Worm (Caenorhabditis elegans) whole organism, young adult: ENCODE data around the gene ZK418.5.

ENCODE experiments used
- K12H6.12 ChIP-seq: fragments of 200-800 bp; sonication (Bioruptor generic); optimal IDR thresholded peaks from 2 replicates; lab custom pipeline; 2018; ENCODE audit warnings: mild to moderate bottlenecking, missing genetic modification characterization, missing compliant biosample characterization
- Y67H2A.10 ChIP-seq: fragments of 200-800 bp; sonication (Bioruptor generic); conservative IDR thresholded peaks from 2 replicates; pipeline ENCODE4 v1.3.6; 2022; ENCODE audit warnings: missing genetic modification reagents, missing genetic modification characterization, missing compliant biosample characterization
- lin-40 ChIP-seq: sonication (generic microtip); optimal IDR thresholded peaks from 2 replicates; lab custom pipeline; 2016; ENCODE audit warnings: missing genetic modification characterization, mild to moderate bottlenecking, missing compliant biosample characterization, missing genotype, missing genetic modification reagents
- pbrm-1 ChIP-seq: fragments of 200-800 bp; sonication (Bioruptor generic); IDR thresholded peaks from 2 replicates; pipeline ENCODE4 v1.3.6; 2022; ENCODE audit warnings: missing genetic modification reagents, missing genetic modification characterization, missing compliant biosample characterization

- TF ChIP-seq Y67H2A.10 (GFP tag; lab: Robert Waterston, UW): no peak
- TF ChIP-seq pbrm-1 (GFP tag; lab: Robert Waterston, UW): no peak
- TF ChIP-seq K12H6.12 (tag; lab: Kevin White, UChicago): no peak
- no peak for TF ChIP-seq lin-40 (tag; lab: Kevin White, UChicago)
These were observed 41.4 kb upstream of the ZK418.5 start, which contains the start of gene nhr-10 for ce11 chrIII:7114952-7115488.
